Fruit fly (Drosophila melanogaster) Kc167 (cell line): ENCODE measurements around the gene CG7332.

Source experiments
- Myc ChIP-seq: fragments of >200 bp; optimal IDR thresholded peaks from 2 replicates; lab custom pipeline; 2017; ENCODE audit warnings: missing external identifiers
- Sin3A ChIP-seq: fragments of >200 bp; optimal IDR thresholded peaks from 2 replicates; lab custom pipeline; 2018; ENCODE audit warnings: missing external identifiers
- h ChIP-seq: fragments of >200 bp; optimal IDR thresholded peaks from 3 replicates; lab custom pipeline; 2018; ENCODE audit warnings: missing external identifiers
- insv ChIP-seq: fragments of >200 bp; optimal IDR thresholded peaks from 3 replicates; lab custom pipeline; 2018; ENCODE audit warnings: missing external identifiers
- psq ChIP-seq: fragments of >200 bp; optimal IDR thresholded peaks from 2 replicates; lab custom pipeline; 2017; ENCODE audit warnings: missing external identifiers
- ttk ChIP-seq: sonication (Bioruptor generic); optimal IDR thresholded peaks from 2 replicates; lab custom pipeline; 2017; ENCODE audit warnings: missing external identifiers

Gene CG7332

DNA sequence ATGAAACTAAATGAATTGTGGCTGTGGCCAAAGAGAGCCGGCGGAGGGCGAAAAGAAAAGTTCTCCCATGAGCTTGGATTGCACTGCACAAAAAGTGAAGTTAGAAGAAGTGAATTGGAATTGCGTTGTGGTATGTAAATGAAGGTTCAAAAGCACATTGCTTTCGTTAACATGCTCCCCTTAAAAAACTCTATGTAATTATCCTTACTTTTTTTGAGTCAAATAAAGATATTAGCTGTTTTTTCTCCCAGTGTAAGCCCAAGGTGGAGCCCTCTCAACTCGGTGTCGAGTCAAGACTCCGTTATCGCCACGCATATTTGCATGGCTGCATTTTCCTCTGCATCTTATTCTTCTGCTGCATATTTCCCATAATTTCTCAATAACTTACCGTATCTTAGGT, 39.2 kb downstream of the CG7332 start:
- TF ChIP-seq psq (lab: Kevin White, UChicago) (no peak), h (lab: Kevin White, UChicago) (no peak), ttk (no peak), Myc (lab: Kevin White, UChicago) (no peak), Sin3A (lab: Kevin White, UChicago) (no peak), insv (lab: Kevin White, UChicago) (no peak)

dm6 chrX:18924713-18925112, 40.4 kb downstream of the CG7332 start:
- TF ChIP-seq insv (lab: Kevin White, UChicago) (no peak), Myc (lab: Kevin White, UChicago) (no peak), Sin3A (lab: Kevin White, UChicago) (no peak), h (lab: Kevin White, UChicago) (no peak), psq (lab: Kevin White, UChicago) (no peak), ttk (no peak)

DNA sequence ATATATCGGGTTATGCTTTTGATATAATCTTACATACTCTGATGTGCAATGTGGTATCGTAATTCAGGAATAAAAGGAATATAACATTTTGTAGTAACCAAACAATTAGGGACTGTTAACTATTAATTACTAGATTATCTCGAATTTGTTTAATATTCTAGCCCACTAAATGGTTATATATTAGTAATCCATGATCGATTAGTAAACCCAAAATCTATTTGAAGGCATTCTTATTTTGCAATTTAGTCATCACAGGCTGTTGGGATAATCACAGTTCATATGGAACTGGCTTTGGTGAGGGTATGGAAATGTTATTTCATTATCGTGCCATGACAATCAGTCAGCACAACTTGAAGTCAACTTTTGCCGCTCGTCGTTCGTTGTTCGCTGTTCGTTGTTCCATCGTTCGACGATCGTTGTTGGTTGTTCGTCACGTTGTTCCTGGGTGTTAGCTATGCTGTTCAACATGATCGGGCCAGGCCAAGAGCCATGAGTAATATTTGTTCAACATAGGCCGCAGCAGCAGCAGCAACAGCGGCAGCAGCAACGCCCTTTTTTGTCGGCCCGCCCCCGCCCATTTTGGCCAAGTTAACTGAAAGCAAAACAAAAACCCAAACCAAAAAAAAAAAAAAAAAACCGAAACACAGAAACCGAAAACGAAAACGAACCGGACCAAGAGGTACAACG, 41.5 kb downstream of the CG7332 start:
- TF ChIP-seq Myc (lab: Kevin White, UChicago) (no peak), h (lab: Kevin White, UChicago) (no peak), insv (lab: Kevin White, UChicago) (no peak), Sin3A (lab: Kevin White, UChicago) (no peak), ttk (no peak), psq (lab: Kevin White, UChicago) (no peak)

dm6 chrX:18926372-18927200, 42.3 kb downstream of the CG7332 start:
- TF ChIP-seq insv (lab: Kevin White, UChicago) (no peak), ttk (no peak), psq (lab: Kevin White, UChicago) (no peak), Sin3A (lab: Kevin White, UChicago) (no peak), h (lab: Kevin White, UChicago) (no peak), Myc (lab: Kevin White, UChicago) (no peak)

DNA sequence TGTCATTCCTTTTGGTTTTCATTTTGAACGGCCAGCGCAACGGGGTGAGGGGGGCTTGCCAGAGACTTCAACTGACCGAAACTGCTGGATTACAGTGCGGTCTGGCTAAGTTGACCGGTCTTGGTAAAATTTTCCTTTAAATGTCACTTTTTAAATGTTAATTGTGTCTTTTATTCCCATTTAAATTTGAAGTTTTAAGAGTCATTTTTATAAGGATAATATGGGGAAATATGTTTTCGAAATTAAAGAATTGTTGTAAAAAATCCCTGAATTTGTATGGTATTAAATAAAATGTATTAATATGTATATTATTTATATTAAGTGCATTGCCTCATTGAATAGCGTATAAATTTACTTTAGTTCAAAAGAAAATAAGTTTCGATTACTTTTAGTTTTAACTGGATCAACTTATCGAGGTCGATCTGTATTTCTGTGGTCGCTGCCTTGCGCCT, 44.3 kb downstream of the CG7332 start:
- TF ChIP-seq Sin3A (lab: Kevin White, UChicago) (no peak), ttk (no peak)

DNA sequence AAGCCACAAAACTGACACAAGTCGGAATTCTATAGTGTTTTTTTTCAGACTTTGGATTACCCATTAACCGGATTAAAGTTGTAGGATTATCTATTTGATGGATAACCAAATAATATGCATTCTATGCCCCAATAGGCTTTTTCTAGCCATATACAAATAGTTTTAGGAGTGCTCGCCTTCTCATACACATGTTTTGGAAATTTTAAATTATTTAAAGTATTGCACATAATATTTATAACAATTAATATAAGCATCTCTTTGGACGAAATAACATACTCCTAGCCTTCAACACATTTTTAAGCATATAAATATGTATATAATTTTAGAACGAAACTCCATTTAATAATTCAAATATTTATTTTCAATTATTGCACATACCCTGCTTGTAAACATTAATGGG, 45.1 kb downstream of the CG7332 start:
- TF ChIP-seq insv (lab: Kevin White, UChicago) (no peak), ttk (no peak)

DNA sequence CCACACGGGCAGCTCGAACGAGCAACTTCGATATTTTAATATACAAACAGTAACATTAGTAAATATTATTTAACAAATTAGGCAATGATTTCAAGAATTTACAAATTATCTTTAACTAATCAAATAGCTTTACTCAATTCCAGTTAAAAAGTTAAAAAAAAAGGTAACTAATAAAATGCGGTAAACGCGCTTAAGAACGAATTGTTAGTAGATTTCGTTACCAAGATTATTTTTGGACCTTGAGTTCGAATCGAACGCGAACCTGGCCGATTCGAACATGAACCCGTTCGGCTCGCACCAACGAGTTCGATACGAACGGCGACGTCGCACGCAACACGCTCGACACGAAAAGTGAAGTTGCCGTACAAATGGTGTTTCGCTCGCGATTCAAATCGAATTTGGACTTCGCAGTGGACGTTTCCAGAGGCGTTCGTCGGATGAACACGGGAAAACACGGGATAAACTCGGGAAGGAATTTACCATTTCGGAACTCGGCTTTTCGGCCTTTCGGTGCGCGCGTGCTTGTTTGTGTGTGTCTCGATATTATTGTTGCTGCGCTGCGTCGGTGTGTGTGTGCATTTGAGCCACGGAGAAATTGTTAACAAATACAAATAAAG, 45.7 kb downstream of the CG7332 start, which contains the start of gene CG43759:
Gene CG43759, plus strand, starts transcription at position 390 of the 617 bp plus-strand sequence.
- TF ChIP-seq ttk (no peak), Myc (lab: Kevin White, UChicago) (no peak), insv (lab: Kevin White, UChicago) (no peak), h (lab: Kevin White, UChicago) (no peak), Sin3A (lab: Kevin White, UChicago) (no peak), psq (lab: Kevin White, UChicago) (no peak)

DNA sequence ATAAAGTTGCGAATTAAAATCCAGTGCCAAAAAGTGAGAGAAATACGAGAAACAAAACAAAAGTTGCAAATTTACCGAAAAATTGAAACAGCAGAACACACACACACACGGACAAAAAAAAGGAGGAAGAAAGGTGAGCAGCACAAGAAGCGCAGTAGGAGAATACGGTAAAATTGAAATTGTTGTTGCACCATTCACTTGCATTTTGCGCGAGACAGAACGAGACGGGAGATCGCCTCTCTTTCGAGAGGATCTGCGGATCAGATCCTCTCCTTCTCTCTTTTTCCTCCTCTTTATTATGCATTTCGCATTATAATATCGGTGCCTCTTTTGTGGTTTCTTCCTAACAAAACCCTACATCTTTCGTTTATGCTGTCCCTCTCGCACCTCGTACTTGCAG, 46.6 kb downstream of the CG7332 start:
- TF ChIP-seq psq (lab: Kevin White, UChicago), result no peak
- TF ChIP-seq Sin3A (lab: Kevin White, UChicago), result no peak
- TF ChIP-seq insv (lab: Kevin White, UChicago), result no peak
- TF ChIP-seq h (lab: Kevin White, UChicago), result no peak
- no peak for TF ChIP-seq ttk
- no peak for TF ChIP-seq Myc (lab: Kevin White, UChicago)

DNA sequence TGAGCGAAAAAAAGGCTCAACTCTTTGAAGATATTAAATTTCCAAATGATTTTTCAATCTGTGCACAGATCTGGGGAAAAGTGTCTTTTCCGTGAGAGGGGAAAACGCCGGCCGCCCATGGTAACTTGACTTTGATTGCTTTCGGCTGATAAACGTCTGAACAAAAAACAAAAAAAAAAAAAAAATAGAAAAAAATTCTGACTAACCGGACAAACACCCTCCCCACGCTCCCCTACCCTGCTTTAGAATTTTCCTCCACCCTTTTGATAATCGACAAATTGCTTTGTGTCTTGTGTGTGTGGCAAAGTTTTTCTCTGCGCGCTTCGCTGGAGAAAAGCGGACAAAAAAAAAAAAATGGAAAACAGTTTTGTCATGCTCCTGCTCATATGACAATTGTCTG, 49.1 kb downstream of the CG7332 start:
- TF ChIP-seq insv (lab: Kevin White, UChicago) (no peak), Myc (lab: Kevin White, UChicago) (no peak), psq (lab: Kevin White, UChicago) (no peak), h (lab: Kevin White, UChicago) (no peak), ttk (no peak), Sin3A (lab: Kevin White, UChicago) (no peak)

- TF ChIP-seq Sin3A (lab: Kevin White, UChicago), result no peak
- TF ChIP-seq Myc (lab: Kevin White, UChicago), result no peak
- TF ChIP-seq psq (lab: Kevin White, UChicago), result no peak
- no peak for TF ChIP-seq insv (lab: Kevin White, UChicago)
- TF ChIP-seq ttk, result no peak
- TF ChIP-seq h (lab: Kevin White, UChicago), result no peak
Observed at dm6 chrX:18934859-18935258, 50.5 kb downstream of the CG7332 start.

DNA sequence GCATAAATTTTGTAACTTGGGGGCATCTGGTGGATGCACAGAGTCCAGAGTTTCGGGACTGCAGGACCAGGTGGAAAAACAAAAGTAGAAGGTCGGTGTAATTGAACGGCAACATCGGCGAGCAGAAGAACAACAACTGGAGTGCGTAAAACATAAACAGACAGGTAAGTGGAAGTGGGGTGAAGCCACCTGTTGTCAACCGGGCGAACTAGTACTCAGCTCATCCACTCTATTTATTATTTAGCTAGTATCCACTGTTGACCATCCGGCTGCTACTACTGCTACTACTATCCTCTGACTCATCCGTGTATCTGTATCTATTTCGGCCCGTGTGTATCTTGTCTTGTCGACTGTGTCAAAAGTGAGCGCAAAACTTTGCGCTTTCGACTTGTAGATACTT, 52.3 kb downstream of the CG7332 start:
- no peak for TF ChIP-seq ttk
- TF ChIP-seq h (lab: Kevin White, UChicago), result no peak
- no peak for TF ChIP-seq insv (lab: Kevin White, UChicago)
